Fruit fly (Drosophila melanogaster) whole organism, embryonic: ENCODE results near the gene Parg.

Experiments used
- ATbp ChIP-seq: fragments of 200-800 bp; sonication (Bioruptor generic); optimal IDR thresholded peaks from 2 replicates; lab custom pipeline; 2017; ENCODE audit warnings: missing biosample characterization, mild to moderate bottlenecking, missing genetic modification characterization, missing genetic modification reagents
- Ada2b ChIP-seq: fragments of 200-800 bp; sonication (Bioruptor generic); IDR thresholded peaks from 2 replicates; pipeline ENCODE4 v1.3.6; 2022; ENCODE audit warnings: missing biosample characterization, missing genetic modification characterization
- Aef1 ChIP-seq: fragments of 200-800 bp; sonication (Bioruptor generic); IDR thresholded peaks from 3 replicates; pipeline ENCODE4 v1.3.6; 2022; ENCODE audit warnings: missing biosample characterization, missing genetic modification characterization
- Antp ChIP-seq: fragments of 200-800 bp; sonication (Bioruptor generic); optimal IDR thresholded peaks from 3 replicates; lab custom pipeline; 2016; ENCODE audit warnings: missing biosample characterization, missing genetic modification characterization
- Atf6 ChIP-seq: fragments of 200-800 bp; sonication (Bioruptor generic); IDR thresholded peaks from 2 replicates; pipeline ENCODE4 v1.3.6; 2022; ENCODE audit warnings: missing biosample characterization, missing genetic modification characterization
- CG10321 ChIP-seq: fragments of 200-800 bp; sonication (Bioruptor generic); IDR thresholded peaks from 2 replicates; pipeline ENCODE4 v1.3.6; 2022; ENCODE audit warnings: missing biosample characterization, missing genetic modification characterization
- CG10462 ChIP-seq: fragments of 200-800 bp; sonication (Bioruptor generic); optimal IDR thresholded peaks from 2 replicates; lab custom pipeline; 2016; ENCODE audit warnings: missing biosample characterization, missing genetic modification characterization
- CG11247 ChIP-seq: fragments of 200-800 bp; sonication (Bioruptor generic); IDR thresholded peaks from 2 replicates; pipeline ENCODE4 v1.3.6; 2022; ENCODE audit warnings: missing biosample characterization, missing genetic modification characterization
- CG12236 ChIP-seq: fragments of 200-800 bp; sonication (Bioruptor generic); optimal IDR thresholded peaks from 2 replicates; lab custom pipeline; 2016; ENCODE audit warnings: missing biosample characterization, missing genetic modification characterization
- CG16813 ChIP-seq: fragments of 200-800 bp; sonication (Bioruptor generic); IDR thresholded peaks from 3 replicates; pipeline ENCODE4 v1.3.6; 2022; ENCODE audit warnings: missing biosample characterization, missing genetic modification characterization; ENCODE audit not compliant: partially characterized antibody
- CG17912 ChIP-seq: fragments of 200-800 bp; sonication (Bioruptor generic); optimal IDR thresholded peaks from 2 replicates; lab custom pipeline; 2018; ENCODE audit warnings: missing biosample characterization, mild to moderate bottlenecking, missing genetic modification characterization
- CG30020 ChIP-seq: fragments of 200-800 bp; optimal IDR thresholded peaks from 2 replicates; lab custom pipeline; 2019; ENCODE audit warnings: missing biosample characterization, mild to moderate bottlenecking, missing genetic modification characterization, moderate library complexity
- CG31441 ChIP-seq: fragments of 200-800 bp; sonication (Bioruptor generic); IDR thresholded peaks from 2 replicates; pipeline ENCODE4 v1.3.6; 2022; ENCODE audit warnings: missing biosample characterization, missing genetic modification characterization
- CG33213 ChIP-seq: fragments of 200-800 bp; sonication (Bioruptor generic); optimal IDR thresholded peaks from 3 replicates; lab custom pipeline; 2016; ENCODE audit warnings: missing biosample characterization, missing genetic modification characterization
- CG34376 ChIP-seq: fragments of 200-800 bp; sonication (Bioruptor generic); optimal IDR thresholded peaks from 2 replicates; lab custom pipeline; 2018; ENCODE audit warnings: missing biosample characterization, mild to moderate bottlenecking, missing genetic modification characterization
- CG6272 ChIP-seq: fragments of 200-800 bp; sonication (Bioruptor generic); IDR thresholded peaks from 2 replicates; pipeline ENCODE4 v1.3.6; 2022; ENCODE audit warnings: missing biosample characterization, missing genetic modification characterization
- CG6854 ChIP-seq: fragments of 200-800 bp; sonication (Bioruptor generic); optimal IDR thresholded peaks from 3 replicates; lab custom pipeline; 2017; ENCODE audit warnings: missing biosample characterization, mild to moderate bottlenecking, missing genetic modification characterization
- CG7928 ChIP-seq: fragments of 200-800 bp; sonication (Bioruptor generic); optimal IDR thresholded peaks from 2 replicates; lab custom pipeline; 2017; ENCODE audit warnings: missing biosample characterization, mild to moderate bottlenecking, missing genetic modification characterization
- CG9932 ChIP-seq: fragments of 200-800 bp; sonication (Bioruptor generic); IDR thresholded peaks from 2 replicates; pipeline ENCODE4 v1.3.6; 2022; ENCODE audit warnings: missing biosample characterization, missing genetic modification characterization
- Camta ChIP-seq: fragments of 200-800 bp; sonication (Bioruptor generic); optimal IDR thresholded peaks from 2 replicates; lab custom pipeline; 2016; ENCODE audit warnings: missing biosample characterization, missing genetic modification characterization
- CoRest ChIP-seq: fragments of 200-800 bp; sonication (Bioruptor generic); optimal IDR thresholded peaks from 3 replicates; lab custom pipeline; 2018; ENCODE audit warnings: missing biosample characterization, mild to moderate bottlenecking, missing genetic modification characterization, moderate library complexity
- Dek ChIP-seq: fragments of 200-800 bp; sonication (Bioruptor generic); optimal IDR thresholded peaks from 3 replicates; lab custom pipeline; 2019; ENCODE audit warnings: missing biosample characterization, mild to moderate bottlenecking, missing genetic modification characterization, moderate library complexity
- Dfd ChIP-seq, 2 experiments: fragments of >200 bp; optimal IDR thresholded peaks; 2 replicates each; lab custom pipeline; 2017; ENCODE audit warnings: missing biosample characterization in 2 of 2, missing genetic modification characterization in 2 of 2
- E2f2 ChIP-seq: fragments of 200-800 bp; sonication (Bioruptor generic); IDR thresholded peaks from 2 replicates; pipeline ENCODE4 v1.3.6; 2022; ENCODE audit warnings: missing biosample characterization, missing genetic modification characterization
- HLH4C ChIP-seq: fragments of 200-800 bp; sonication (Bioruptor generic); IDR thresholded peaks from 3 replicates; pipeline ENCODE4 v1.3.6; 2022; ENCODE audit warnings: missing biosample characterization, missing genetic modification characterization; ENCODE audit not compliant: partially characterized antibody
- HLHmδ ChIP-seq: fragments of 200-800 bp; sonication (Bioruptor generic); optimal IDR thresholded peaks from 2 replicates; lab custom pipeline; 2018; ENCODE audit warnings: missing biosample characterization, mild to moderate bottlenecking, missing genetic modification characterization, moderate library complexity
- Hsf ChIP-seq: fragments of 200-800 bp; sonication (Bioruptor generic); optimal IDR thresholded peaks from 3 replicates; lab custom pipeline; 2016; ENCODE audit warnings: missing biosample characterization, missing genetic modification characterization
- Kr ChIP-seq: fragments of 200-800 bp; sonication (Bioruptor generic); optimal IDR thresholded peaks from 2 replicates; lab custom pipeline; 2017; ENCODE audit warnings: missing biosample characterization, mild to moderate bottlenecking, missing genetic modification characterization
- Mes4 ChIP-seq: fragments of 200-800 bp; sonication (Bioruptor generic); optimal IDR thresholded peaks from 2 replicates; lab custom pipeline; 2016; ENCODE audit warnings: missing biosample characterization, missing genetic modification characterization
- NfI ChIP-seq: fragments of 200-800 bp; sonication (Bioruptor generic); optimal IDR thresholded peaks from 3 replicates; lab custom pipeline; 2018; ENCODE audit warnings: missing biosample characterization, mild to moderate bottlenecking, missing genetic modification characterization, moderate library complexity
- YL-1 ChIP-seq: fragments of 200-800 bp; sonication (Bioruptor generic); optimal IDR thresholded peaks from 3 replicates; lab custom pipeline; 2017; ENCODE audit warnings: missing biosample characterization, mild to moderate bottlenecking, missing genetic modification characterization
- aop ChIP-seq: fragments of 200-800 bp; sonication (Bioruptor generic); IDR thresholded peaks from 2 replicates; pipeline ENCODE4 v1.3.6; 2022; ENCODE audit warnings: missing biosample characterization, missing genetic modification characterization
- dati ChIP-seq: fragments of 200-800 bp; sonication (Bioruptor generic); IDR thresholded peaks from 2 replicates; pipeline ENCODE4 v1.3.6; 2022; ENCODE audit warnings: missing biosample characterization, missing genetic modification characterization
- dmrt11E ChIP-seq: fragments of 200-800 bp; sonication (Bioruptor generic); optimal IDR thresholded peaks from 3 replicates; lab custom pipeline; 2018; ENCODE audit warnings: missing biosample characterization, mild to moderate bottlenecking, missing genetic modification characterization, moderate library complexity
- en ChIP-seq: fragments of 200-800 bp; sonication (Bioruptor generic); optimal IDR thresholded peaks from 2 replicates; lab custom pipeline; 2016; ENCODE audit warnings: missing biosample characterization, missing genetic modification characterization
- eve ChIP-seq, 2 experiments: fragments of >200 bp; optimal IDR thresholded peaks; 2 replicates each; lab custom pipeline; 2017; ENCODE audit warnings: missing biosample characterization in 2 of 2, missing genetic modification characterization in 2 of 2
- fd102C ChIP-seq: fragments of 200-800 bp; sonication (Bioruptor generic); optimal IDR thresholded peaks from 2 replicates; lab custom pipeline; 2018; ENCODE audit warnings: missing biosample characterization, mild to moderate bottlenecking, missing genetic modification characterization, moderate library complexity
- fd64A ChIP-seq: fragments of 200-800 bp; sonication (Bioruptor generic); optimal IDR thresholded peaks from 3 replicates; lab custom pipeline; 2018; ENCODE audit warnings: missing biosample characterization, mild to moderate bottlenecking, missing genetic modification characterization
- gsb ChIP-seq: fragments of 200-800 bp; sonication (Bioruptor generic); IDR thresholded peaks from 2 replicates; pipeline ENCODE4 v1.3.6; 2022; ENCODE audit warnings: missing biosample characterization, missing genetic modification characterization
- ham ChIP-seq: fragments of 200-800 bp; sonication (Bioruptor generic); IDR thresholded peaks from 2 replicates; pipeline ENCODE4 v1.3.6; 2022; ENCODE audit warnings: missing biosample characterization, missing genetic modification characterization
- hb ChIP-seq: fragments of 200-800 bp; sonication (Bioruptor generic); IDR thresholded peaks from 3 replicates; pipeline ENCODE4 v1.3.6; 2022; ENCODE audit warnings: missing biosample characterization, missing genetic modification characterization; ENCODE audit not compliant: partially characterized antibody
- lbe ChIP-seq: fragments of 200-800 bp; sonication (Bioruptor generic); optimal IDR thresholded peaks from 2 replicates; lab custom pipeline; 2016; ENCODE audit warnings: missing biosample characterization, mild to moderate bottlenecking, missing genetic modification characterization
- lilli ChIP-seq: fragments of 200-800 bp; sonication (Bioruptor generic); optimal IDR thresholded peaks from 3 replicates; lab custom pipeline; 2016; ENCODE audit warnings: missing biosample characterization, missing genetic modification characterization
- luna ChIP-seq: fragments of 200-800 bp; sonication (Bioruptor generic); optimal IDR thresholded peaks from 2 replicates; lab custom pipeline; 2016; ENCODE audit warnings: missing biosample characterization, missing genetic modification characterization
- ro ChIP-seq: fragments of 200-800 bp; sonication (Bioruptor generic); IDR thresholded peaks from 2 replicates; pipeline ENCODE4 v1.3.6; 2022; ENCODE audit warnings: missing biosample characterization, missing genetic modification characterization
- sens ChIP-seq: fragments of 200-800 bp; sonication (Bioruptor generic); peaks from one replicate; lab custom pipeline; 2016; ENCODE audit warnings: missing biosample characterization, missing genetic modification characterization
- slou ChIP-seq: fragments of 200-800 bp; sonication (Bioruptor generic); optimal IDR thresholded peaks from 3 replicates; lab custom pipeline; 2016; ENCODE audit warnings: missing biosample characterization, missing genetic modification characterization
- sna ChIP-seq: fragments of 200-800 bp; sonication (Bioruptor generic); IDR thresholded peaks from 2 replicates; pipeline ENCODE4 v1.3.6; 2022; ENCODE audit warnings: missing biosample characterization, missing genetic modification characterization; ENCODE audit not compliant: partially characterized antibody
- sob ChIP-seq: fragments of 200-800 bp; sonication (Bioruptor generic); IDR thresholded peaks from 2 replicates; pipeline ENCODE4 v1.3.6; 2022; ENCODE audit warnings: missing biosample characterization, missing genetic modification characterization

Parg gene

dm6 chrX:3686469-3687410 is 15.4 kb upstream of the Parg start (continued):
- TF ChIP-seq fd64A (GFP tag; lab: Kevin White, UChicago): peak; percentile 57
- no peak for TF ChIP-seq hb (GFP tag; lab: Robert Waterston, UW)
- no peak for TF ChIP-seq aop (GFP tag; lab: Robert Waterston, UW)
- TF ChIP-seq CG12236: peak; percentile 50
- no peak for TF ChIP-seq slou (GFP tag; lab: Kevin White, UChicago)
- no peak for TF ChIP-seq CG16813 (GFP tag; lab: Robert Waterston, UW)
- peak; percentile 72 for TF ChIP-seq CoRest (tag; lab: Kevin White, UChicago)
- peak in 1 of 2 experiments; percentile 93 for TF ChIP-seq eve (GFP tag; optimal IDR thresholded peaks at IDR 0.05; lab: Kevin White, UChicago)
- no peak for TF ChIP-seq CG7928 (GFP tag; lab: Kevin White, UChicago)
- TF ChIP-seq Ada2b: peak; percentile 4; the same call in 1 of the 2 replicates
- no peak for TF ChIP-seq HLHmδ (GFP tag; lab: Kevin White, UChicago)
- peak; percentile 34 for TF ChIP-seq lilli (GFP tag; lab: Kevin White, UChicago)
- TF ChIP-seq Camta: peak; percentile 65
- no peak for TF ChIP-seq CG9932 (GFP tag; lab: Robert Waterston, UW)
- TF ChIP-seq CG11247 (GFP tag; lab: Robert Waterston, UW): peak; percentile 52
- TF ChIP-seq Atf6 (GFP tag; lab: Robert Waterston, UW): no peak
- TF ChIP-seq HLH4C (GFP tag; lab: Robert Waterston, UW): no peak
- no peak for TF ChIP-seq ham
- no peak for TF ChIP-seq CG17912 (GFP tag; lab: Kevin White, UChicago)
- no peak for TF ChIP-seq CG6854 (GFP tag; lab: Kevin White, UChicago)
- peak; percentile 70 for TF ChIP-seq Antp
- TF ChIP-seq gsb: 0 out of 2 replicates have a peak, but pooled peaks have one; percentile 9
- no peak for TF ChIP-seq luna (GFP tag; lab: Kevin White, UChicago)
- TF ChIP-seq dati (GFP tag; lab: Robert Waterston, UW): no peak
- TF ChIP-seq CG10462 (GFP tag; lab: Kevin White, UChicago): peak; percentile 9
- peak; percentile 38; the same call in 1 of the 2 replicates for TF ChIP-seq E2f2
- no peak for TF ChIP-seq ro (GFP tag; lab: Robert Waterston, UW)
- TF ChIP-seq Kr (GFP tag; lab: Kevin White, UChicago): no peak
- peak; percentile 76 for TF ChIP-seq dmrt11E (tag; lab: Kevin White, UChicago)
- peak; percentile 17 for TF ChIP-seq lbe (GFP tag; lab: Kevin White, UChicago)
- TF ChIP-seq CG34376: no peak
- TF ChIP-seq Mes4: peak; percentile 62
- peak; percentile 80 for TF ChIP-seq ATbp (GFP tag; lab: Kevin White, UChicago)
- no peak for TF ChIP-seq YL-1 (GFP tag; lab: Kevin White, UChicago)
- peak; percentile 42 for TF ChIP-seq CG6272 (GFP tag; lab: Robert Waterston, UW)
- no peak for TF ChIP-seq CG10321 (GFP tag; lab: Robert Waterston, UW)
- peak; percentile 61 for TF ChIP-seq sob
- TF ChIP-seq Dek (tag; lab: Kevin White, UChicago): no peak
- TF ChIP-seq en (GFP tag; lab: Kevin White, UChicago): peak; percentile 27
- TF ChIP-seq fd102C (GFP tag; lab: Kevin White, UChicago): no peak
- peak; percentile 83 for TF ChIP-seq CG31441 (GFP tag; lab: Robert Waterston, UW)
- TF ChIP-seq sens: peak; percentile 97
- no peak for TF ChIP-seq Dfd (GFP tag; optimal IDR thresholded peaks at IDR 0.05; lab: Kevin White, UChicago)
- TF ChIP-seq sna (GFP tag; lab: Robert Waterston, UW): no peak
- TF ChIP-seq CG30020 (tag; lab: Kevin White, UChicago): peak; percentile 30
- TF ChIP-seq Hsf (GFP tag; lab: Kevin White, UChicago): peak; percentile 55
- peak; percentile 49; the same call in 2 of the 3 replicates for TF ChIP-seq Aef1 (GFP tag; lab: Robert Waterston, UW)
- peak; percentile 16 for TF ChIP-seq NfI (GFP tag; lab: Kevin White, UChicago)
- TF ChIP-seq CG33213: peak; percentile 19
